Worm (Caenorhabditis elegans) whole organism, L4/young adult: Measurements from ENCODE around the gene T04C9.2.

Source experiments
- W03F9.2 ChIP-seq: fragments of 150-350 bp; optimal IDR thresholded peaks from 2 replicates; lab custom pipeline; 2014; ENCODE audit warnings: missing biosample characterization, missing genetic modification characterization
- dao-5 ChIP-seq: sonication (generic microtip); optimal IDR thresholded peaks from 2 replicates; lab custom pipeline; 2016; ENCODE audit warnings: missing genotype, missing genetic modification characterization, moderate library complexity, missing compliant biosample characterization
- him-1 ChIP-seq: sonication (generic microtip); optimal IDR thresholded peaks from 2 replicates; lab custom pipeline; 2016; ENCODE audit warnings: missing genotype, missing genetic modification reagents, missing genetic modification characterization, missing compliant biosample characterization

ce11 chrIII:6019512-6020209 is 28.0 kb downstream of the T04C9.2 start, which contains the start of the genes npp-10 and cyk-3:
- no peak for TF ChIP-seq dao-5 (tag; lab: Kevin White, UChicago)
- no peak for TF ChIP-seq him-1 (tag; lab: Kevin White, UChicago)
- TF ChIP-seq W03F9.2 (tag; lab: Kevin White, UChicago), result no peak
